Worm (Caenorhabditis elegans) whole organism, mixed stage, embryonic: ENCODE data around the gene col-69.

Experiments
- drap-1 ChIP-seq: fragments of 200-800 bp; sonication (Bioruptor generic); optimal IDR thresholded peaks from 3 replicates; lab custom pipeline; 2018; ENCODE audit warnings: mild to moderate bottlenecking, missing genetic modification characterization, missing compliant biosample characterization
- pha-4 ChIP-seq: fragments of 150-350 bp; optimal IDR thresholded peaks from 2 replicates; lab custom pipeline; 2018; ENCODE audit warnings: missing biosample characterization, missing genetic modification reagents, missing genetic modification characterization
- unc-39 ChIP-seq: fragments of 150-350 bp; optimal IDR thresholded peaks from 2 replicates; lab custom pipeline; 2014; ENCODE audit warnings: missing biosample characterization, missing genetic modification characterization

DNA sequence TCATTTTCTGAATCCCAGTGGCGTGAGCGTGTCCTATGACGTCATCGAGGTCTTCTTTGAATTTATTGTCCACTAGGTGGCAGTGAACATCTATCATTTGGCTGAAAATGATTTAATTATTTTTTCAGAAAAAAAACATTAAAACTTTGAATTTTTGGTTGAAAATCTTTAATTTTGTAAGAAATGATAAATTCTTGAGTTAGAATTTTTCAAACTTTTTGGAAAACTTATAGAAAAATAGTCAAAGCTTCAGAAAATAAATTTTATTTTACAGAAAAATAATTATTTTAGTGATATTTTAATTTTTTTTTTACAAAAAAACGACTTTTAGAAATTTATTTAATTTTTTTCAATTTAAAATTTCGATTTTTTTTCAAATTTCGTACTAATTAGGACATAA lies 26.9 kb downstream of the col-69 start, which contains the start of gene B0432.8:
- TF ChIP-seq unc-39 (tag; lab: Kevin White, UChicago) (no peak), drap-1 (GFP tag; lab: Kevin White, UChicago) (no peak), pha-4 (tag; lab: Kevin White, UChicago) (no peak)
